Worm (Caenorhabditis elegans) whole organism, L1 larva: Measurements from ENCODE around the gene stdh-3.

ENCODE experiments used
- ces-1 ChIP-seq: fragments of 150-350 bp; optimal IDR thresholded peaks from 2 replicates; lab custom pipeline; 2014; ENCODE audit warnings: missing biosample characterization, missing genetic modification reagents, missing genetic modification characterization
- lsy-2 ChIP-seq, 2 experiments: fragments of 150-350 bp; optimal IDR thresholded peaks; 2 replicates each; lab custom pipeline; 2014; ENCODE audit warnings: missing biosample characterization in 2 of 2, missing genetic modification characterization in 2 of 2
- rnt-1 ChIP-seq: sonication (generic microtip); optimal IDR thresholded peaks from 2 replicates; lab custom pipeline; 2016; ENCODE audit warnings: mild to moderate bottlenecking, missing genetic modification characterization, moderate library complexity, missing compliant biosample characterization
- skn-1 ChIP-seq: fragments of 150-350 bp; optimal IDR thresholded peaks from 2 replicates; lab custom pipeline; 2014; ENCODE audit warnings: missing biosample characterization, missing genetic modification characterization
- sox-4 ChIP-seq: sonication (generic microtip); optimal IDR thresholded peaks from 2 replicates; lab custom pipeline; 2016; ENCODE audit warnings: missing genetic modification characterization, missing compliant biosample characterization
- sptf-1 ChIP-seq: fragments of 150-350 bp; optimal IDR thresholded peaks from 2 replicates; lab custom pipeline; 2014; ENCODE audit warnings: missing biosample characterization, missing genetic modification characterization
- swsn-7 ChIP-seq: sonication (generic microtip); optimal IDR thresholded peaks from 2 replicates; lab custom pipeline; 2016; ENCODE audit warnings: missing genetic modification characterization, missing compliant biosample characterization
- tlp-1 ChIP-seq: fragments of 150-350 bp; optimal IDR thresholded peaks from 2 replicates; lab custom pipeline; 2014; ENCODE audit warnings: missing biosample characterization, missing genetic modification characterization
- ztf-11 ChIP-seq, 2 experiments: sonication (generic microtip); optimal IDR thresholded peaks; 2 replicates each; lab custom pipeline; 2016 to 2017; ENCODE audit warnings: missing genetic modification characterization in 2 of 2, missing biosample characterization in 1 of 2, missing compliant biosample characterization in 1 of 2

ce11 chrV:13872895-13873294 lies 31.5 kb upstream of the stdh-3 start, which contains the start of gene cpt-5:
- TF ChIP-seq ces-1 (GFP tag; lab: Kevin White, UChicago) (no peak), sptf-1 (no peak), lsy-2 (tag; optimal IDR thresholded peaks at IDR 0.05; lab: Kevin White, UChicago) (no peak), swsn-7 (tag; lab: Kevin White, UChicago) (no peak), sox-4 (no peak), rnt-1 (no peak), skn-1 (no peak), ztf-11 (tag; optimal IDR thresholded peaks at IDR 0.05; lab: Kevin White, UChicago) (no peak), tlp-1 (no peak)
